Fruit fly (Drosophila melanogaster) whole organism, wandering third instar larva: Measurements from ENCODE around the gene CG6602.

ENCODE experiments used
- Abd-B ChIP-seq: fragments of >200 bp; optimal IDR thresholded peaks from 2 replicates; lab custom pipeline; 2017; ENCODE audit warnings: missing biosample characterization, missing genetic modification characterization
- HLH106 ChIP-seq: fragments of 200-800 bp; optimal IDR thresholded peaks from 3 replicates; lab custom pipeline; 2019; ENCODE audit warnings: missing biosample characterization, mild to moderate bottlenecking, missing genetic modification characterization, moderate library complexity
- Hr78 ChIP-seq: fragments of >200 bp; optimal IDR thresholded peaks from 2 replicates; lab custom pipeline; 2017; ENCODE audit warnings: missing biosample characterization, missing genetic modification characterization
- N ChIP-seq: fragments of >200 bp; optimal IDR thresholded peaks from 2 replicates; lab custom pipeline; 2018; ENCODE audit warnings: missing biosample characterization, missing external identifiers, missing genetic modification characterization
- OdsH ChIP-seq: fragments of 200-800 bp; sonication (Bioruptor generic); optimal IDR thresholded peaks from 2 replicates; lab custom pipeline; 2016; ENCODE audit warnings: missing biosample characterization, mild to moderate bottlenecking, missing genetic modification characterization
- Rel ChIP-seq, 2 experiments: fragments of 200-800 bp; sonication (Bioruptor generic) in 1 of 2; optimal IDR thresholded peaks; 2 replicates in 1 of 2; 3 replicates in 1 of 2; lab custom pipeline; 2016 to 2019; ENCODE audit warnings: mild to moderate bottlenecking in 2 of 2, missing biosample characterization in 2 of 2, missing genetic modification characterization in 2 of 2, moderate library complexity in 1 of 2
- br ChIP-seq: fragments of 200-800 bp; sonication (Bioruptor generic); optimal IDR thresholded peaks from 2 replicates; lab custom pipeline; 2016; ENCODE audit warnings: missing biosample characterization, missing genetic modification characterization
- dmrt93B ChIP-seq: fragments of 200-800 bp; sonication (Bioruptor generic); optimal IDR thresholded peaks from 2 replicates; lab custom pipeline; 2018; ENCODE audit warnings: missing biosample characterization, mild to moderate bottlenecking, missing genetic modification characterization
- fru ChIP-seq: fragments of 200-800 bp; sonication (Bioruptor generic); optimal IDR thresholded peaks from 3 replicates; lab custom pipeline; 2016; ENCODE audit warnings: missing biosample characterization, mild to moderate bottlenecking, missing genetic modification characterization
- sage ChIP-seq: fragments of 200-800 bp; sonication (Bioruptor generic); optimal IDR thresholded peaks from 2 replicates; lab custom pipeline; 2016; ENCODE audit warnings: missing biosample characterization, mild to moderate bottlenecking, missing genetic modification characterization
- tai ChIP-seq: sonication (Bioruptor generic); optimal IDR thresholded peaks from 2 replicates; lab custom pipeline; 2016; ENCODE audit warnings: missing biosample characterization, missing genetic modification characterization
- usp ChIP-seq: fragments of >200 bp; optimal IDR thresholded peaks from 2 replicates; lab custom pipeline; 2017; ENCODE audit warnings: missing biosample characterization, missing genetic modification characterization

- no peak for TF ChIP-seq usp (GFP tag; lab: Kevin White, UChicago)
- TF ChIP-seq fru (GFP tag; lab: Kevin White, UChicago), result no peak
- no peak for TF ChIP-seq sage (GFP tag; lab: Kevin White, UChicago)
- no peak for TF ChIP-seq br (GFP tag; lab: Kevin White, UChicago)
- TF ChIP-seq Abd-B, result no peak
- no peak for TF ChIP-seq OdsH (GFP tag; lab: Kevin White, UChicago)
- no peak for TF ChIP-seq Hr78
- TF ChIP-seq HLH106, result no peak
- no peak for TF ChIP-seq dmrt93B (GFP tag; lab: Kevin White, UChicago)
- TF ChIP-seq N (GFP tag; lab: Kevin White, UChicago), result no peak
- no peak for TF ChIP-seq Rel (GFP tag; optimal IDR thresholded peaks at IDR 0.05; lab: Kevin White, UChicago)
- TF ChIP-seq Rel (tag; optimal IDR thresholded peaks at IDR 0.05; lab: Kevin White, UChicago), result no peak
- TF ChIP-seq tai, result no peak
Measured at dm6 chr3L:6115505-6115904, 43.6 kb downstream of the CG6602 start.
